Worm (Caenorhabditis elegans): ENCODE results near the gene C05C10.5.

DNA sequence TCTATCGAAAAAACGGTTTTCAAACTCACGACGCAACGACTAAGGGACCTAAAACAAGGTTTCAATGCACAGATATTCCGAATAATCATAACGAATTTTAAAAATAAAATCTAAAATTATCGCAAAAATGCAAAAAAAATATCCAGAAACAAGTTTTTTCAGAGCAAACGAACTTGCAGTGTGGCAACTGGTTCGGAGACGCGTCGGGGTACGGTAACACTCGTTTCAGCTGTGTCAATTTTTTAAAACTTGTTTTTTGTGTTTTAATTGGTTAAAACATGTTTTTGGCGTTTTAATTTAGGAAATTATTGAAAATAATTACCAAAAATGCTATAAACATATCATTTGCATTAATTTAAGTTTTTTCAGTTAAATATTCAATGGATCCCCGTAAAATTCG lies 46.4 kb upstream of the C05C10.5 start, which contains the start of gene C08H9.16:
- TF ChIP-seq lin-39 (tag; optimal IDR thresholded peaks at IDR 0.05) (no peak), efl-1 (optimal IDR thresholded peaks at IDR 0.05) (peak; percentile 63 to 68), efl-1 (GFP tag; optimal IDR thresholded peaks at IDR 0.05 in 1 of 2) (peak; percentile 53 to 94), lsy-2 (tag; optimal IDR thresholded peaks at IDR 0.05) (peak; percentile 96 to 98)
